Worm (Caenorhabditis elegans) whole organism, mixed stage, embryonic: Measurements from ENCODE around the gene dhs-18.

Source experiments
- M03D4.4 ChIP-seq: sonication (generic microtip); optimal IDR thresholded peaks from 2 replicates; lab custom pipeline; 2017; ENCODE audit warnings: mild to moderate bottlenecking, missing genetic modification characterization, missing compliant biosample characterization
- bed-3 ChIP-seq: fragments of 200-800 bp; sonication (Bioruptor generic); optimal IDR thresholded peaks from 3 replicates; lab custom pipeline; 2018; ENCODE audit warnings: mild to moderate bottlenecking, missing genetic modification characterization, moderate library complexity, missing compliant biosample characterization
- blmp-1 ChIP-seq: fragments of 150-350 bp; optimal IDR thresholded peaks from 2 replicates; lab custom pipeline; 2014; ENCODE audit warnings: missing biosample characterization, missing genetic modification characterization
- ceh-39 ChIP-seq: fragments of 150-350 bp; optimal IDR thresholded peaks from 2 replicates; lab custom pipeline; 2014; ENCODE audit warnings: missing biosample characterization, missing genetic modification characterization
- ceh-43 ChIP-seq: fragments of 200-800 bp; sonication (Bioruptor generic); optimal IDR thresholded peaks from 2 replicates; lab custom pipeline; 2018; ENCODE audit warnings: mild to moderate bottlenecking, missing genetic modification characterization, moderate library complexity, missing compliant biosample characterization
- ceh-83 ChIP-seq: fragments of 200-800 bp; sonication (Bioruptor generic); optimal IDR thresholded peaks from 2 replicates; lab custom pipeline; 2018; ENCODE audit warnings: mild to moderate bottlenecking, missing genetic modification characterization, missing compliant biosample characterization
- ces-1 ChIP-seq: fragments of 150-350 bp; optimal IDR thresholded peaks from 2 replicates; lab custom pipeline; 2014; ENCODE audit warnings: missing biosample characterization, missing genetic modification reagents, missing genetic modification characterization
- cnd-1 ChIP-seq: fragments of 200-800 bp; sonication (Bioruptor generic); optimal IDR thresholded peaks from 2 replicates; lab custom pipeline; 2018; ENCODE audit warnings: mild to moderate bottlenecking, missing genetic modification characterization, missing compliant biosample characterization
- drap-1 ChIP-seq: fragments of 200-800 bp; sonication (Bioruptor generic); optimal IDR thresholded peaks from 3 replicates; lab custom pipeline; 2018; ENCODE audit warnings: mild to moderate bottlenecking, missing genetic modification characterization, missing compliant biosample characterization
- elt-3 ChIP-seq: fragments of 150-350 bp; optimal IDR thresholded peaks from 2 replicates; lab custom pipeline; 2014; ENCODE audit warnings: missing biosample characterization, missing genetic modification characterization
- flh-1 ChIP-seq: fragments of 200-800 bp; sonication (Bioruptor generic); optimal IDR thresholded peaks from 2 replicates; lab custom pipeline; 2018; ENCODE audit warnings: mild to moderate bottlenecking, missing genetic modification characterization, moderate library complexity, missing compliant biosample characterization
- ham-2 ChIP-seq: fragments of 200-800 bp; sonication (Bioruptor generic); optimal IDR thresholded peaks from 2 replicates; lab custom pipeline; 2018; ENCODE audit warnings: mild to moderate bottlenecking, missing genetic modification characterization, missing compliant biosample characterization
- hlh-1 ChIP-seq: fragments of 150-350 bp; optimal IDR thresholded peaks from 2 replicates; lab custom pipeline; 2014; ENCODE audit warnings: missing biosample characterization, missing genetic modification reagents, missing genetic modification characterization
- lin-13 ChIP-seq: fragments of 150-350 bp; optimal IDR thresholded peaks from 2 replicates; lab custom pipeline; 2014; ENCODE audit warnings: missing biosample characterization, missing genetic modification characterization
- lin-32 ChIP-seq: fragments of 200-800 bp; sonication (Bioruptor generic); optimal IDR thresholded peaks from 2 replicates; lab custom pipeline; 2018; ENCODE audit warnings: mild to moderate bottlenecking, missing genetic modification characterization, missing compliant biosample characterization
- lsy-2 ChIP-seq: fragments of 150-350 bp; optimal IDR thresholded peaks from 2 replicates; lab custom pipeline; 2014; ENCODE audit warnings: missing biosample characterization, missing genetic modification characterization
- mab-5 ChIP-seq: fragments of 150-350 bp; optimal IDR thresholded peaks from 2 replicates; lab custom pipeline; 2014; ENCODE audit warnings: missing biosample characterization, missing genetic modification characterization
- mep-1 ChIP-seq: fragments of 150-350 bp; optimal IDR thresholded peaks from 2 replicates; lab custom pipeline; 2017; ENCODE audit warnings: missing biosample characterization, missing genetic modification reagents, missing genetic modification characterization, inconsistent platforms
- mls-2 ChIP-seq: sonication (generic microtip); optimal IDR thresholded peaks from 2 replicates; lab custom pipeline; 2016; ENCODE audit warnings: mild to moderate bottlenecking, missing genetic modification characterization, moderate library complexity, missing compliant biosample characterization
- nhr-2 ChIP-seq: fragments of 150-350 bp; optimal IDR thresholded peaks from 2 replicates; lab custom pipeline; 2014; ENCODE audit warnings: missing biosample characterization, missing genetic modification characterization
- nhr-237 ChIP-seq: fragments of 150-350 bp; optimal IDR thresholded peaks from 2 replicates; lab custom pipeline; 2014; ENCODE audit warnings: missing biosample characterization, missing genetic modification characterization
- nhr-28 ChIP-seq: fragments of 150-350 bp; optimal IDR thresholded peaks from 2 replicates; lab custom pipeline; 2014; ENCODE audit warnings: missing biosample characterization, missing genetic modification characterization
- nhr-76 ChIP-seq: sonication (generic microtip); optimal IDR thresholded peaks from 2 replicates; lab custom pipeline; 2017; ENCODE audit warnings: missing biosample characterization, missing genetic modification characterization
- pha-4 ChIP-seq: fragments of 150-350 bp; optimal IDR thresholded peaks from 2 replicates; lab custom pipeline; 2018; ENCODE audit warnings: missing biosample characterization, missing genetic modification reagents, missing genetic modification characterization
- sem-2 ChIP-seq: fragments of 200-800 bp; sonication (Bioruptor generic); optimal IDR thresholded peaks from 2 replicates; lab custom pipeline; 2018; ENCODE audit warnings: mild to moderate bottlenecking, missing genetic modification characterization, missing compliant biosample characterization
- snpc-4 ChIP-seq: fragments of 150-350 bp; optimal IDR thresholded peaks from 2 replicates; lab custom pipeline; 2014; ENCODE audit warnings: missing biosample characterization, missing genetic modification characterization
- sptf-1 ChIP-seq: sonication (generic microtip); optimal IDR thresholded peaks from 2 replicates; lab custom pipeline; 2017; ENCODE audit warnings: mild to moderate bottlenecking, missing genetic modification characterization, moderate library complexity, missing compliant biosample characterization
- tbx-8 ChIP-seq: fragments of 200-800 bp; sonication (Bioruptor generic); optimal IDR thresholded peaks from 2 replicates; lab custom pipeline; 2018; ENCODE audit warnings: mild to moderate bottlenecking, missing genetic modification characterization, moderate library complexity, missing compliant biosample characterization
- unc-120 ChIP-seq: sonication (generic microtip); optimal IDR thresholded peaks from 2 replicates; lab custom pipeline; 2017; ENCODE audit warnings: missing genetic modification characterization, missing compliant biosample characterization; ENCODE audit not compliant: poor library complexity, severe bottlenecking
- unc-39 ChIP-seq: fragments of 150-350 bp; optimal IDR thresholded peaks from 2 replicates; lab custom pipeline; 2014; ENCODE audit warnings: missing biosample characterization, missing genetic modification characterization
- unc-62 ChIP-seq: fragments of 150-350 bp; optimal IDR thresholded peaks from 2 replicates; lab custom pipeline; 2014; ENCODE audit warnings: missing biosample characterization, missing genetic modification reagents, missing genetic modification characterization

Gene dhs-18

ce11 chrV:11040473-11040872, 6.2 kb downstream of the dhs-18 start, which contains the start of gene C45B11.8:
C45B11.8 (plus strand) TSS chrV:11040773.
- TF ChIP-seq snpc-4: no peak
- no peak for TF ChIP-seq nhr-2
- TF ChIP-seq ces-1 (GFP tag; lab: Kevin White, UChicago): no peak
- no peak for TF ChIP-seq pha-4
- no peak for TF ChIP-seq nhr-76 (tag; lab: Kevin White, UChicago)
- TF ChIP-seq bed-3: no peak
- TF ChIP-seq unc-39 (tag; lab: Kevin White, UChicago): no peak
- TF ChIP-seq sem-2 (GFP tag; lab: Kevin White, UChicago): no peak
- TF ChIP-seq flh-1 (GFP tag; lab: Kevin White, UChicago): no peak
- TF ChIP-seq mep-1 (tag; lab: Kevin White, UChicago): no peak

- TF ChIP-seq ham-2 (GFP tag; lab: Kevin White, UChicago) (no peak), sptf-1 (tag; lab: Kevin White, UChicago) (no peak), snpc-4 (no peak), lin-13 (tag; lab: Kevin White, UChicago) (no peak), hlh-1 (no peak), mls-2 (tag; lab: Kevin White, UChicago) (no peak)
Observed at ce11 chrV:11040020-11040419, 6.6 kb downstream of the dhs-18 start, which contains the start of gene C45B11.9. C45B11.9 (plus strand) TSS chrV:11040320.

ce11 chrV:11039379-11039954, 7.2 kb downstream of the dhs-18 start, which contains the start of gene pak-2:
pak-2 (minus strand) TSS chrV:11039429.
- TF ChIP-seq nhr-237 (tag; lab: Kevin White, UChicago) (peak; percentile 94), elt-3 (tag; lab: Kevin White, UChicago) (no peak), ces-1 (GFP tag; lab: Kevin White, UChicago) (peak; percentile 93), snpc-4 (no peak), mab-5 (no peak), mep-1 (tag; lab: Kevin White, UChicago) (peak; percentile 67), ceh-43 (no peak), nhr-2 (peak; percentile 58), lsy-2 (tag; lab: Kevin White, UChicago) (peak; percentile 71), nhr-76 (tag; lab: Kevin White, UChicago) (no peak), tbx-8 (GFP tag; lab: Kevin White, UChicago) (no peak), lin-32 (GFP tag; lab: Kevin White, UChicago) (peak; percentile 62), lin-13 (tag; lab: Kevin White, UChicago) (peak; percentile 15), unc-62 (GFP tag; lab: Kevin White, UChicago) (peak; percentile 61), ceh-39 (tag; lab: Kevin White, UChicago) (peak; percentile 73), drap-1 (GFP tag; lab: Kevin White, UChicago) (peak; percentile 64), M03D4.4 (tag; lab: Kevin White, UChicago) (no peak), cnd-1 (tag; lab: Kevin White, UChicago) (peak; percentile 76), mls-2 (tag; lab: Kevin White, UChicago) (peak; percentile 82), nhr-28 (no peak), ceh-83 (GFP tag; lab: Kevin White, UChicago) (peak; percentile 77), sptf-1 (tag; lab: Kevin White, UChicago) (peak; percentile 87), sem-2 (GFP tag; lab: Kevin White, UChicago) (peak; percentile 13)

- TF ChIP-seq ceh-43: no peak
- peak; percentile 97 for TF ChIP-seq unc-62 (GFP tag; lab: Kevin White, UChicago)
- peak; percentile 3 for TF ChIP-seq ces-1 (GFP tag; lab: Kevin White, UChicago)
- TF ChIP-seq hlh-1: peak; percentile 6
- peak; percentile 50 for TF ChIP-seq unc-120
Observed at ce11 chrV:11034748-11035147, 11.9 kb downstream of the dhs-18 start, which contains the start of gene pptr-2. pptr-2 (minus strand) TSS chrV:11034931.

ce11 chrV:11033241-11033640, 13.4 kb downstream of the dhs-18 start:
- TF ChIP-seq nhr-76 (tag; lab: Kevin White, UChicago) (no peak), blmp-1 (tag; lab: Kevin White, UChicago) (no peak), drap-1 (GFP tag; lab: Kevin White, UChicago) (no peak), ceh-39 (tag; lab: Kevin White, UChicago) (no peak), mab-5 (no peak), ham-2 (GFP tag; lab: Kevin White, UChicago) (no peak), tbx-8 (GFP tag; lab: Kevin White, UChicago) (no peak), snpc-4 (no peak), ceh-83 (GFP tag; lab: Kevin White, UChicago) (no peak), unc-120 (no peak), nhr-2 (no peak)
